Worm (Caenorhabditis elegans) whole organism, late embryonic: ENCODE measurements around the gene R08D7.5.

Source experiments
- ama-1 ChIP-seq: fragments of 150-350 bp; optimal IDR thresholded peaks from 2 replicates; lab custom pipeline; 2014
- dmd-4 ChIP-seq: sonication (generic microtip); optimal IDR thresholded peaks from 2 replicates; lab custom pipeline; 2016; ENCODE audit warnings: borderline replicate concordance, missing genetic modification characterization, missing compliant biosample characterization
- elt-4 ChIP-seq: sonication (generic microtip); optimal IDR thresholded peaks from 2 replicates; lab custom pipeline; 2016; ENCODE audit warnings: missing genetic modification characterization, missing compliant biosample characterization
- fkh-10 ChIP-seq: fragments of 150-350 bp; optimal IDR thresholded peaks from 2 replicates; lab custom pipeline; 2014; ENCODE audit warnings: missing biosample characterization, missing genetic modification reagents, missing genetic modification characterization
- hlh-13 ChIP-seq: fragments of 200-800 bp; sonication (Bioruptor generic); optimal IDR thresholded peaks from 2 replicates; lab custom pipeline; 2018; ENCODE audit warnings: mild to moderate bottlenecking, missing genetic modification characterization, missing compliant biosample characterization
- hlh-15 ChIP-seq: sonication (generic microtip); optimal IDR thresholded peaks from 2 replicates; lab custom pipeline; 2016; ENCODE audit warnings: missing genetic modification characterization, missing compliant biosample characterization
- hlh-6 ChIP-seq: sonication (generic microtip); optimal IDR thresholded peaks from 2 replicates; lab custom pipeline; 2016; ENCODE audit warnings: missing genotype, missing genetic modification characterization, missing compliant biosample characterization
- unc-42 ChIP-seq: sonication (generic microtip); optimal IDR thresholded peaks from 2 replicates; lab custom pipeline; 2016; ENCODE audit warnings: missing genotype, missing genetic modification characterization, missing compliant biosample characterization
- unc-55 ChIP-seq: sonication (generic microtip); optimal IDR thresholded peaks from 2 replicates; lab custom pipeline; 2017; ENCODE audit warnings: missing biosample characterization, missing genetic modification reagents, missing genetic modification characterization
- zip-5 ChIP-seq: sonication (generic microtip); optimal IDR thresholded peaks from 2 replicates; lab custom pipeline; 2016; ENCODE audit warnings: missing genetic modification characterization, missing compliant biosample characterization

- TF ChIP-seq unc-55 (GFP tag; lab: Kevin White, UChicago) (no peak), hlh-13 (GFP tag; lab: Kevin White, UChicago) (no peak), ama-1 (lab: Kevin White, UChicago) (no peak), fkh-10 (GFP tag; lab: Kevin White, UChicago) (no peak), hlh-15 (tag; lab: Kevin White, UChicago) (no peak), hlh-6 (no peak), elt-4 (tag; lab: Kevin White, UChicago) (no peak), unc-42 (tag; lab: Kevin White, UChicago) (no peak), dmd-4 (tag; lab: Kevin White, UChicago) (no peak), zip-5 (tag; lab: Kevin White, UChicago) (no peak)
These were observed 909 bp downstream of the R08D7.5 start for ce11 chrIII:8974835-8975234.
